Worm (Caenorhabditis elegans): ENCODE measurements around the gene F22E12.1.

DNA sequence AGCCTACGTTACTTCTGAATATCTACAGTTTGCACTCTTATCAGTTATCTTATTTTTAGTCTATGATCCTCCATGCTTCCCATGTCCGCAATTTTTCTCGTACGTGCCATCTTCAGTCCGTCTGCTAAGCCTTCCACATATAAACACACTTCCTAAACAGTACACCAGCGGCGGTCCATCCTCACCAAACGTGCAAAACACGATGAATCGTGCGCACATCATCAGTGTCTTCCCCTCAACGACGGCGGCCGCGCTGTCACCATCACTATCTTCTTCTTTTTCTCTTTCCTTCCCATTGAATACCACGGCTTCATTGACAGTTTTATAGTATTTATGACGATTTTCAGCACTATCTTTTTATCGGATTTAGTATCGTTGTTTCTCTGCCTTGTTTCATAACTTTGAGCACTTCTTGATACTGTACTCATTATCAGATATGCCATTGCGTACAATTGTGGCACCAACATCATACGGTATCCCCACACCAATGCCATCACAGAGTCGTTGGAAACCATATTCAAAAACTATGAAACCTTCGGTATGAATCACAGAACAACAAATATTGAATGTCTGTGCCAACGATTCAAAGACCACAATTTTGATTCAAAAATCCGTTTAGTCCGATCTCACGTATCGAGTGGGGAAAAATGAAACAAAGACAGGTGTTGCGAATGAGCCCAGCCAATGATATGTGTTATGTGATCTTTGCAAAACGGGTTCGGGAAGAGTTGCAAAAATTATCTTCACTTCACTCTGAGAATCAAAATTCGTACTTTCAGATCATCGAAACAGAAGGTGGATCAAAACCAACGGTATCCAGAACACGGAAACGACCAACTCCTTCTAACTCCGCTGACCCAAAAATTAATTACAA lies 16.0 kb upstream of the F22E12.1 start:
- TF ChIP-seq unc-42 (tag; optimal IDR thresholded peaks at IDR 0.05) = no peak
- no peak for TF ChIP-seq sdc-2 (tag; optimal IDR thresholded peaks at IDR 0.05)
